ENCODE assay signal across 3 fruit fly cellular contexts in genomic region chr3L:8879465-8879864, dm6.
TF ChIP-seq lines count a peak whose summit lies in the region.

No protein-coding gene starts in this region.

- no peak for TF ChIP-seq CTCF in whole organism, embryonic (GFP tag; optimal IDR thresholded peaks at IDR 0.05; lab: Kevin White, UChicago)

TF ChIP-seq in whole organism, embryonic, 481 proteins besides CTCF, POLR2A, EP300 and RAD21:
- no peak for TF ChIP-seq CG4424 (GFP tag; optimal IDR thresholded peaks at IDR 0.05; lab: Kevin White, UChicago)
- no peak for TF ChIP-seq CG12769 (tag; optimal IDR thresholded peaks at IDR 0.05; lab: Kevin White, UChicago)
- no peak for TF ChIP-seq ash1 (GFP tag; optimal IDR thresholded peaks at IDR 0.05; lab: Kevin White, UChicago)
- TF ChIP-seq CG17361 (GFP tag; IDR thresholded peaks at IDR 0.05; lab: Robert Waterston, UW) = no peak
- no peak for TF ChIP-seq dimm (GFP tag; IDR thresholded peaks at IDR 0.05; lab: Robert Waterston, UW)
- peak; percentile 62 for TF ChIP-seq Ets65A (GFP tag; lab: Kevin White, UChicago)
- TF ChIP-seq kni (GFP tag; optimal IDR thresholded peaks at IDR 0.05; lab: Kevin White, UChicago) = no peak

TF ChIP-seq in whole organism, prepupa, 60 proteins besides CTCF, POLR2A, EP300 and RAD21:
- TF ChIP-seq CG11762 (GFP tag; optimal IDR thresholded peaks at IDR 0.05; lab: Kevin White, UChicago; ENCODE audit: insufficient read depth) (no peak), Ets96B (tag; optimal IDR thresholded peaks at IDR 0.05; lab: Kevin White, UChicago) (no peak), CG16779 (tag; optimal IDR thresholded peaks at IDR 0.05; lab: Kevin White, UChicago) (no peak), net (GFP tag; optimal IDR thresholded peaks at IDR 0.05; lab: Kevin White, UChicago) (no peak), Blimp-1 (GFP tag; optimal IDR thresholded peaks at IDR 0.05; lab: Kevin White, UChicago) (no peak), acj6 (GFP tag; optimal IDR thresholded peaks at IDR 0.05; lab: Kevin White, UChicago) (no peak), spab (GFP tag; optimal IDR thresholded peaks at IDR 0.05; lab: Kevin White, UChicago) (no peak), CG10631 (GFP tag; optimal IDR thresholded peaks at IDR 0.05; lab: Kevin White, UChicago) (peak; percentile 24), CG11294 (GFP tag; IDR thresholded peaks at IDR 0.05; lab: Robert Waterston, UW) (no peak), CG8119 (GFP tag; IDR thresholded peaks at IDR 0.05; lab: Robert Waterston, UW) (peak; percentile 57; the same call in 1 of the 3 replicates), Sox102F (GFP tag; optimal IDR thresholded peaks at IDR 0.05; lab: Kevin White, UChicago) (no peak), dac (GFP tag; optimal IDR thresholded peaks at IDR 0.05; lab: Kevin White, UChicago) (no peak), Ets21C (GFP tag; optimal IDR thresholded peaks at IDR 0.05; lab: Kevin White, UChicago) (no peak), Eip75B (GFP tag; optimal IDR thresholded peaks at IDR 0.05; lab: Kevin White, UChicago) (peak; percentile 4), CG3919 (GFP tag; optimal IDR thresholded peaks at IDR 0.05; lab: Kevin White, UChicago) (peak; percentile 5), OdsH (GFP tag; optimal IDR thresholded peaks at IDR 0.05; lab: Kevin White, UChicago) (no peak), CG8632 (GFP tag; optimal IDR thresholded peaks at IDR 0.05; lab: Kevin White, UChicago) (no peak), Eip78C (GFP tag; lab: Kevin White, UChicago) (peak; percentile 72), CG8319 (GFP tag; optimal IDR thresholded peaks at IDR 0.05; lab: Kevin White, UChicago) (no peak), CG6163 (GFP tag; IDR thresholded peaks at IDR 0.05; lab: Robert Waterston, UW) (no peak), Met (GFP tag; optimal IDR thresholded peaks at IDR 0.05; lab: Kevin White, UChicago) (no peak), Hr4 (GFP tag; optimal IDR thresholded peaks at IDR 0.05; lab: Kevin White, UChicago) (no peak), esn (GFP tag; optimal IDR thresholded peaks at IDR 0.05; lab: Kevin White, UChicago) (no peak), pdm3 (GFP tag; optimal IDR thresholded peaks at IDR 0.05; lab: Kevin White, UChicago) (no peak)

TF ChIP-seq in whole organism, pupa, 21 proteins besides CTCF, POLR2A, EP300 and RAD21:
- TF ChIP-seq CG9948 (tag; optimal IDR thresholded peaks at IDR 0.05; lab: Kevin White, UChicago) = no peak
- TF ChIP-seq CG32121 (GFP tag; IDR thresholded peaks at IDR 0.05; lab: Robert Waterston, UW) = 0 out of 2 replicates have a peak, but pooled peaks have one; percentile 9
- no peak for TF ChIP-seq CG15710 (tag; optimal IDR thresholded peaks at IDR 0.05; lab: Kevin White, UChicago)
- no peak for TF ChIP-seq Pif1A (GFP tag; optimal IDR thresholded peaks at IDR 0.05; lab: Kevin White, UChicago)
TF ChIP-seq in whole organism, pupa: peak in this region for 1.
